Worm (Caenorhabditis elegans) whole organism, L4 larva: ENCODE measurements around the gene C08G9.1.
A peak's percentile ranks its signal among the peaks of the same experiment; 100 is the strongest.

Source experiments
- F10B5.3 ChIP-seq: sonication (generic microtip); optimal IDR thresholded peaks from 2 replicates; lab custom pipeline; 2016; ENCODE audit warnings: mild to moderate bottlenecking, missing genetic modification characterization, missing compliant biosample characterization
- F26F4.8 ChIP-seq: fragments of 200-800 bp; sonication (Bioruptor generic); conservative IDR thresholded peaks from 2 replicates; pipeline ENCODE4 v1.3.6; 2022; ENCODE audit warnings: missing genetic modification characterization, missing compliant biosample characterization
- F37D6.2 ChIP-seq: sonication (generic microtip); optimal IDR thresholded peaks from 2 replicates; lab custom pipeline; 2016; ENCODE audit warnings: mild to moderate bottlenecking, missing genetic modification characterization, missing compliant biosample characterization
- F44E2.7 ChIP-seq: fragments of 200-800 bp; sonication (Bioruptor generic); IDR thresholded peaks from 2 replicates; pipeline ENCODE4 v2.1.2; 2022; ENCODE audit warnings: missing genetic modification characterization, missing compliant biosample characterization
- R02D3.7 ChIP-seq: fragments of 150-350 bp; sonication (generic microtip); optimal IDR thresholded peaks from 3 replicates; lab custom pipeline; 2014; ENCODE audit warnings: missing biosample characterization, missing genetic modification characterization
- Y75B8A.6 ChIP-seq: fragments of 200-800 bp; sonication (Bioruptor generic); IDR thresholded peaks from 2 replicates; pipeline ENCODE4 v1.3.6; 2022; ENCODE audit warnings: missing genetic modification reagents, missing genetic modification characterization, missing compliant biosample characterization
- ZK546.5 ChIP-seq, 2 experiments: sonication (generic microtip); optimal IDR thresholded peaks; 2 replicates each; lab custom pipeline; 2017; ENCODE audit warnings: missing biosample characterization in 2 of 2, missing genetic modification characterization in 2 of 2
- aly-2 ChIP-seq: sonication (generic microtip); optimal IDR thresholded peaks from 2 replicates; lab custom pipeline; 2018; ENCODE audit warnings: missing biosample characterization, missing genetic modification characterization
- attf-4 ChIP-seq: sonication (generic microtip); optimal IDR thresholded peaks from 3 replicates; lab custom pipeline; 2017; ENCODE audit warnings: missing biosample characterization, missing genetic modification characterization
- ceh-20 ChIP-seq: fragments of 200-800 bp; sonication (Bioruptor generic); IDR thresholded peaks from 2 replicates; pipeline ENCODE4 v1.3.6; 2022; ENCODE audit warnings: missing genetic modification reagents, missing genetic modification characterization, missing compliant biosample characterization
- ceh-44 ChIP-seq: fragments of 200-800 bp; sonication (Bioruptor generic); IDR thresholded peaks from 2 replicates; pipeline ENCODE4 v1.3.6; 2022; ENCODE audit warnings: missing genetic modification reagents, missing genetic modification characterization, missing compliant biosample characterization
- ceh-62 ChIP-seq: sonication (generic microtip); optimal IDR thresholded peaks from 2 replicates; lab custom pipeline; 2017; ENCODE audit warnings: missing biosample characterization, missing genetic modification characterization
- cey-2 ChIP-seq: sonication (generic microtip); optimal IDR thresholded peaks from 3 replicates; lab custom pipeline; 2017; ENCODE audit warnings: missing genetic modification characterization, mild to moderate bottlenecking, missing compliant biosample characterization, antibody characterized with exemption, borderline replicate concordance; ENCODE audit not compliant: insufficient read depth
- daf-16 ChIP-seq, 3 experiments: sonication (generic microtip); optimal IDR thresholded peaks; 2 replicates each; lab custom pipeline; 2016 to 2017; ENCODE audit warnings: missing genetic modification characterization in 3 of 3, missing genetic modification reagents in 3 of 3, mild to moderate bottlenecking in 2 of 3, missing compliant biosample characterization in 2 of 3, missing biosample characterization in 1 of 3, moderate library complexity in 1 of 3
- dmd-6 ChIP-seq: fragments of 200-800 bp; sonication (Bioruptor generic); IDR thresholded peaks from 2 replicates; pipeline ENCODE4 v1.3.6; 2022; ENCODE audit warnings: missing genetic modification reagents, missing genetic modification characterization, missing compliant biosample characterization
- dmd-8 ChIP-seq: fragments of 200-800 bp; sonication (Bioruptor generic); IDR thresholded peaks from 2 replicates; pipeline ENCODE4 v1.3.6; 2022; ENCODE audit warnings: missing genetic modification characterization, missing compliant biosample characterization
- dmd-9 ChIP-seq: fragments of 200-800 bp; sonication (Bioruptor generic); IDR thresholded peaks from 2 replicates; pipeline ENCODE4 v1.3.6; 2022; ENCODE audit warnings: missing genetic modification reagents, missing genetic modification characterization, missing compliant biosample characterization
- dpl-1 ChIP-seq: fragments of 150-350 bp; optimal IDR thresholded peaks from 2 replicates; lab custom pipeline; 2014; ENCODE audit warnings: missing biosample characterization, missing genetic modification reagents, missing genetic modification characterization
- duxl-1 ChIP-seq: sonication (generic microtip); optimal IDR thresholded peaks from 2 replicates; lab custom pipeline; 2016; ENCODE audit warnings: mild to moderate bottlenecking, missing genetic modification characterization, moderate library complexity, missing compliant biosample characterization; ENCODE audit not compliant: poor library complexity
- dve-1 ChIP-seq: sonication (generic microtip); optimal IDR thresholded peaks from 2 replicates; lab custom pipeline; 2017; ENCODE audit warnings: antibody characterized with exemption, mild to moderate bottlenecking, missing genetic modification characterization, missing compliant biosample characterization; ENCODE audit not compliant: insufficient read depth
- egl-27 ChIP-seq: sonication (generic microtip); optimal IDR thresholded peaks from 3 replicates; lab custom pipeline; 2017; ENCODE audit warnings: missing biosample characterization, missing genetic modification reagents, missing genetic modification characterization
- egl-43 ChIP-seq: fragments of 200-800 bp; sonication (Bioruptor generic); IDR thresholded peaks from 2 replicates; pipeline ENCODE4 v1.3.6; 2022; ENCODE audit warnings: missing genetic modification reagents, missing genetic modification characterization, missing compliant biosample characterization
- hlh-11 ChIP-seq: fragments of 200-800 bp; sonication (Bioruptor generic); optimal IDR thresholded peaks from 2 replicates; lab custom pipeline; 2018; ENCODE audit warnings: mild to moderate bottlenecking, missing genetic modification characterization, missing compliant biosample characterization
- lim-7 ChIP-seq: fragments of 200-800 bp; sonication (Bioruptor generic); IDR thresholded peaks from 2 replicates; pipeline ENCODE4 v1.3.6; 2022; ENCODE audit warnings: missing genetic modification characterization, missing compliant biosample characterization
- lin-1 ChIP-seq: fragments of 200-800 bp; sonication (Bioruptor generic); IDR thresholded peaks from 2 replicates; pipeline ENCODE4 v1.3.6; 2022; ENCODE audit warnings: missing genetic modification reagents, missing genetic modification characterization, missing compliant biosample characterization
- madf-9 ChIP-seq: fragments of 200-800 bp; sonication (Bioruptor generic); conservative IDR thresholded peaks from 2 replicates; pipeline ENCODE4 v1.3.6; 2022; ENCODE audit warnings: missing genetic modification reagents, missing genetic modification characterization, missing compliant biosample characterization
- mxl-3 ChIP-seq: fragments of 200-800 bp; sonication (Bioruptor generic); optimal IDR thresholded peaks from 2 replicates; lab custom pipeline; 2018; ENCODE audit warnings: mild to moderate bottlenecking, missing genetic modification characterization, missing compliant biosample characterization
- nhr-102 ChIP-seq: sonication (generic microtip); optimal IDR thresholded peaks from 2 replicates; lab custom pipeline; 2016; ENCODE audit warnings: mild to moderate bottlenecking, missing genetic modification characterization, moderate library complexity, missing compliant biosample characterization
- nhr-11 ChIP-seq: fragments of 150-350 bp; optimal IDR thresholded peaks from 2 replicates; lab custom pipeline; 2014; ENCODE audit warnings: missing biosample characterization, missing genetic modification characterization
- nhr-25 ChIP-seq: sonication (generic microtip); optimal IDR thresholded peaks from 2 replicates; lab custom pipeline; 2017; ENCODE audit warnings: missing genetic modification characterization, mild to moderate bottlenecking, missing compliant biosample characterization, antibody characterized with exemption, moderate library complexity, borderline replicate concordance; ENCODE audit not compliant: insufficient read depth
- nhr-41 ChIP-seq: fragments of 200-800 bp; sonication (Bioruptor generic); IDR thresholded peaks from 2 replicates; pipeline ENCODE4 v1.3.6; 2022; ENCODE audit warnings: missing genetic modification reagents, missing genetic modification characterization, missing compliant biosample characterization
- nhr-48 ChIP-seq: sonication (generic microtip); optimal IDR thresholded peaks from 2 replicates; lab custom pipeline; 2016; ENCODE audit warnings: mild to moderate bottlenecking, missing genetic modification characterization, missing compliant biosample characterization
- nhr-76 ChIP-seq: fragments of 150-350 bp; optimal IDR thresholded peaks from 2 replicates; lab custom pipeline; 2014; ENCODE audit warnings: missing biosample characterization, missing genetic modification characterization
- nhr-77 ChIP-seq: fragments of 150-350 bp; optimal IDR thresholded peaks from 2 replicates; lab custom pipeline; 2014; ENCODE audit warnings: missing biosample characterization, missing genetic modification characterization
- php-3 ChIP-seq: fragments of 200-800 bp; sonication (Bioruptor generic); IDR thresholded peaks from 2 replicates; pipeline ENCODE4 v1.3.6; 2022; ENCODE audit warnings: missing genetic modification reagents, missing genetic modification characterization, missing compliant biosample characterization
- rbr-2 ChIP-seq: sonication (generic microtip); optimal IDR thresholded peaks from 2 replicates; lab custom pipeline; 2016; ENCODE audit warnings: missing genotype, missing genetic modification characterization, missing compliant biosample characterization
- set-16 ChIP-seq: fragments of 200-800 bp; sonication (Bioruptor generic); IDR thresholded peaks from 2 replicates; pipeline ENCODE4 v1.3.6; 2022; ENCODE audit warnings: missing genetic modification reagents, missing genetic modification characterization, missing compliant biosample characterization
- snpc-1.2 ChIP-seq: fragments of 200-800 bp; sonication (Bioruptor generic); IDR thresholded peaks from 2 replicates; pipeline ENCODE4 v1.3.6; 2022; ENCODE audit warnings: missing genetic modification reagents, missing genetic modification characterization, missing compliant biosample characterization
- spr-1 ChIP-seq: sonication (generic microtip); optimal IDR thresholded peaks from 2 replicates; lab custom pipeline; 2016; ENCODE audit warnings: mild to moderate bottlenecking, missing genetic modification characterization, missing compliant biosample characterization
- spr-3 ChIP-seq: fragments of 200-800 bp; sonication (Bioruptor generic); optimal IDR thresholded peaks from 2 replicates; lab custom pipeline; 2018; ENCODE audit warnings: mild to moderate bottlenecking, missing genetic modification characterization, missing compliant biosample characterization
- unc-130 ChIP-seq: sonication (generic microtip); optimal IDR thresholded peaks from 2 replicates; lab custom pipeline; 2016; ENCODE audit warnings: missing genetic modification reagents, missing genetic modification characterization, missing compliant biosample characterization
- unc-39 ChIP-seq: sonication (generic microtip); optimal IDR thresholded peaks from 2 replicates; lab custom pipeline; 2017; ENCODE audit warnings: missing biosample characterization, missing genetic modification characterization
- unc-62 ChIP-seq, 3 experiments: fragments of 150-350 bp in 1 of 3; sonication (generic microtip); optimal IDR thresholded peaks in 2 of 3; peaks in 1 of 3; 1 replicate in 1 of 3; 2 replicates in 2 of 3; lab custom pipeline; 2014 to 2017; ENCODE audit warnings: missing biosample characterization in 3 of 3, missing genetic modification characterization in 3 of 3, missing genetic modification reagents in 3 of 3, missing genotype in 1 of 3
- vab-7 ChIP-seq: fragments of 200-800 bp; sonication (Bioruptor generic); IDR thresholded peaks from 2 replicates; pipeline ENCODE4 v1.3.6; 2022; ENCODE audit warnings: missing genetic modification reagents, missing genetic modification characterization, missing compliant biosample characterization
- zfp-2 ChIP-seq: sonication (generic microtip); optimal IDR thresholded peaks from 2 replicates; lab custom pipeline; 2016; ENCODE audit warnings: mild to moderate bottlenecking, missing genetic modification characterization, missing compliant biosample characterization
- zfp-3 ChIP-seq: fragments of 200-800 bp; sonication (Bioruptor generic); conservative IDR thresholded peaks from 2 replicates; pipeline ENCODE4 v1.3.6; 2022; ENCODE audit warnings: missing genetic modification reagents, missing genetic modification characterization, missing compliant biosample characterization
- zip-2 ChIP-seq: fragments of 150-350 bp; optimal IDR thresholded peaks from 2 replicates; lab custom pipeline; 2014; ENCODE audit warnings: missing biosample characterization, missing genetic modification characterization
- ztf-11 ChIP-seq: fragments of 150-350 bp; optimal IDR thresholded peaks from 2 replicates; lab custom pipeline; 2014; ENCODE audit warnings: missing biosample characterization, missing genetic modification characterization
- ztf-7 ChIP-seq: fragments of 150-350 bp; optimal IDR thresholded peaks from 2 replicates; lab custom pipeline; 2014; ENCODE audit warnings: missing biosample characterization, missing genetic modification characterization

C08G9.1 gene

DNA sequence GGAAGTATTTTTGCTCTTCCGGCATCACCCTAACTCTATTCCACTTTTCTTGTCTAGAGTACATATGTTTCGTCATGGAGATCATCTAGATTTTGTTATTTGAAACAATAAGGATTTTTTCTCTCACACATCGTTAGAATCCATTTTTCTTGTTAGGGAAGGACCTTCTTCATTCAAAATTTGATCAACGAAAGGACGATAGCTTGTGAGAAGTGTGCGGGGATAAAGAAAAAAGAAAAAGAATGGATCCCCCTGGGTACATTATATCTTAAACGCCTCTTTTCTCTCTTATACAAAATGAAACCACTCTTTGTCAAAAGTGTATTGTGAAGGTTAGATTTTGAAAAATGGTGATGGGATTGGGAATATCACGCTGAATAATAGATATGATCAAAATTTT lies 3.0 kb downstream of the C08G9.1 start:
- TF ChIP-seq nhr-41 (GFP tag; lab: Robert Waterston, UW) (no peak), F44E2.7 (GFP tag; lab: Robert Waterston, UW) (no peak), php-3 (no peak), dmd-6 (no peak)

- TF ChIP-seq spr-3 (GFP tag; lab: Kevin White, UChicago), result no peak
- TF ChIP-seq zfp-2, result no peak
- no peak for TF ChIP-seq F37D6.2 (tag; lab: Kevin White, UChicago)
- no peak for TF ChIP-seq zip-2
- no peak for TF ChIP-seq dmd-8
- no peak for TF ChIP-seq ceh-44
- no peak for TF ChIP-seq ceh-62 (tag; lab: Kevin White, UChicago)
- TF ChIP-seq attf-4 (tag; lab: Kevin White, UChicago), result no peak
- TF ChIP-seq ztf-7 (tag; lab: Kevin White, UChicago), result no peak
- TF ChIP-seq lim-7, result no peak
- TF ChIP-seq nhr-102 (tag; lab: Kevin White, UChicago), result no peak
- TF ChIP-seq madf-9 (GFP tag; lab: Robert Waterston, UW), result no peak
- TF ChIP-seq nhr-11, result no peak
- peak in 1 of 2 experiments; percentile 82 for TF ChIP-seq unc-62 (GFP tag; optimal IDR thresholded peaks at IDR 0.05 in 1 of 2; lab: Kevin White, UChicago)
- TF ChIP-seq unc-62 (tag; optimal IDR thresholded peaks at IDR 0.05; lab: Kevin White, UChicago), result no peak
- TF ChIP-seq unc-39, result no peak
- TF ChIP-seq F26F4.8, result no peak
- TF ChIP-seq dpl-1 (GFP tag; lab: Kevin White, UChicago), result no peak
- TF ChIP-seq hlh-11 (tag; lab: Kevin White, UChicago), result no peak
- TF ChIP-seq snpc-1.2 (GFP tag; lab: Robert Waterston, UW), result no peak
- TF ChIP-seq nhr-77 (tag; lab: Kevin White, UChicago), result no peak
- TF ChIP-seq ceh-20 (GFP tag; lab: Robert Waterston, UW), result peak; percentile 38; the same call in 1 of the 2 replicates
- TF ChIP-seq lin-1 (GFP tag; lab: Robert Waterston, UW), result no peak
- no peak for TF ChIP-seq egl-43 (GFP tag; lab: Robert Waterston, UW)
- peak; percentile 36 for TF ChIP-seq rbr-2 (tag; lab: Kevin White, UChicago)
- TF ChIP-seq ZK546.5 (tag; optimal IDR thresholded peaks at IDR 0.05; lab: Kevin White, UChicago), result no peak
- TF ChIP-seq cey-2 (tag; lab: Kevin White, UChicago), result no peak
- TF ChIP-seq duxl-1 (tag; lab: Kevin White, UChicago), result no peak
- TF ChIP-seq aly-2, result no peak
- no peak for TF ChIP-seq php-3
- TF ChIP-seq Y75B8A.6 (GFP tag; lab: Robert Waterston, UW), result no peak
- no peak for TF ChIP-seq ztf-11 (tag; lab: Kevin White, UChicago)
- no peak for TF ChIP-seq nhr-76 (tag; lab: Kevin White, UChicago)
- TF ChIP-seq mxl-3, result no peak
- TF ChIP-seq set-16 (GFP tag; lab: Robert Waterston, UW), result no peak
- TF ChIP-seq zfp-3 (GFP tag; lab: Robert Waterston, UW), result no peak
- no peak for TF ChIP-seq nhr-48 (tag; lab: Kevin White, UChicago)
- no peak for TF ChIP-seq dve-1 (tag; lab: Kevin White, UChicago)
- TF ChIP-seq daf-16 (GFP tag; optimal IDR thresholded peaks at IDR 0.05; lab: Kevin White, UChicago), result no peak
- TF ChIP-seq daf-16 (tag; optimal IDR thresholded peaks at IDR 0.05; lab: Kevin White, UChicago), result no peak
- no peak for TF ChIP-seq nhr-25 (tag; lab: Kevin White, UChicago)
- TF ChIP-seq R02D3.7 (tag; lab: Kevin White, UChicago), result no peak
- no peak for TF ChIP-seq F10B5.3 (tag; lab: Kevin White, UChicago)
- TF ChIP-seq dmd-9 (GFP tag; lab: Robert Waterston, UW), result no peak
- TF ChIP-seq unc-130 (GFP tag; lab: Kevin White, UChicago), result no peak
- no peak for TF ChIP-seq egl-27 (tag; lab: Kevin White, UChicago)
- no peak for TF ChIP-seq spr-1
- TF ChIP-seq vab-7 (GFP tag; lab: Robert Waterston, UW), result no peak
Observed at ce11 chrIV:7663006-7663405, 4.4 kb downstream of the C08G9.1 start.
